Fruit fly (Drosophila melanogaster) whole organism, embryonic: ENCODE data around the gene qm.

Experiments used
- Aef1 ChIP-seq: fragments of 200-800 bp; sonication (Bioruptor generic); IDR thresholded peaks from 3 replicates; pipeline ENCODE4 v1.3.6; 2022; ENCODE audit warnings: missing biosample characterization, missing genetic modification characterization
- Antp ChIP-seq: fragments of 200-800 bp; sonication (Bioruptor generic); optimal IDR thresholded peaks from 3 replicates; lab custom pipeline; 2016; ENCODE audit warnings: missing biosample characterization, missing genetic modification characterization
- B-H1 ChIP-seq: fragments of 200-800 bp; sonication (Bioruptor generic); IDR thresholded peaks from 3 replicates; pipeline ENCODE4 v1.3.6; 2022; ENCODE audit warnings: missing biosample characterization, missing genetic modification characterization
- CG10543 ChIP-seq: fragments of 200-800 bp; sonication (Bioruptor generic); optimal IDR thresholded peaks from 3 replicates; lab custom pipeline; 2017; ENCODE audit warnings: missing biosample characterization, mild to moderate bottlenecking, missing genetic modification characterization, moderate library complexity
- CG12942 ChIP-seq: fragments of 200-800 bp; sonication (Bioruptor generic); optimal IDR thresholded peaks from 3 replicates; lab custom pipeline; 2016; ENCODE audit warnings: missing biosample characterization, missing genetic modification characterization
- CG14965 ChIP-seq: fragments of 200-800 bp; sonication (Bioruptor generic); optimal IDR thresholded peaks from 2 replicates; lab custom pipeline; 2016; ENCODE audit warnings: missing biosample characterization, missing genetic modification characterization, borderline replicate concordance
- CG17361 ChIP-seq: fragments of 200-800 bp; sonication (Bioruptor generic); IDR thresholded peaks from 3 replicates; pipeline ENCODE4 v1.3.6; 2022; ENCODE audit warnings: missing biosample characterization, missing genetic modification characterization
- CG18262 ChIP-seq: fragments of 200-800 bp; optimal IDR thresholded peaks from 3 replicates; lab custom pipeline; 2019; ENCODE audit warnings: missing biosample characterization, mild to moderate bottlenecking, missing genetic modification characterization, moderate library complexity
- CG18599 ChIP-seq: fragments of 200-800 bp; sonication (Bioruptor generic); optimal IDR thresholded peaks from 3 replicates; lab custom pipeline; 2017; ENCODE audit warnings: missing biosample characterization, missing genetic modification characterization, mild to moderate bottlenecking, moderate library complexity, missing genetic modification reagents
- CG2120 ChIP-seq: fragments of 200-800 bp; sonication (Bioruptor generic); optimal IDR thresholded peaks from 3 replicates; lab custom pipeline; 2016; ENCODE audit warnings: missing biosample characterization, missing genetic modification characterization
- CG30403 ChIP-seq: fragments of 200-800 bp; sonication (Bioruptor generic); optimal IDR thresholded peaks from 3 replicates; lab custom pipeline; 2016; ENCODE audit warnings: missing biosample characterization, missing genetic modification characterization
- CG30431 ChIP-seq: fragments of 200-800 bp; sonication (Bioruptor generic); optimal IDR thresholded peaks from 2 replicates; lab custom pipeline; 2017; ENCODE audit warnings: missing biosample characterization, missing genetic modification characterization
- CG31365 ChIP-seq: fragments of 200-800 bp; sonication (Bioruptor generic); optimal IDR thresholded peaks from 2 replicates; lab custom pipeline; 2018; ENCODE audit warnings: missing biosample characterization, mild to moderate bottlenecking, missing genetic modification characterization
- CG31388 ChIP-seq: fragments of 200-800 bp; sonication (Bioruptor generic); optimal IDR thresholded peaks from 2 replicates; lab custom pipeline; 2016; ENCODE audit warnings: missing biosample characterization, missing genetic modification characterization
- CG31441 ChIP-seq: fragments of 200-800 bp; sonication (Bioruptor generic); IDR thresholded peaks from 2 replicates; pipeline ENCODE4 v1.3.6; 2022; ENCODE audit warnings: missing biosample characterization, missing genetic modification characterization
- CG4820 ChIP-seq: fragments of 200-800 bp; sonication (Bioruptor generic); optimal IDR thresholded peaks from 3 replicates; lab custom pipeline; 2016; ENCODE audit warnings: missing biosample characterization, missing genetic modification characterization
- CG7963 ChIP-seq: fragments of 200-800 bp; sonication (Bioruptor generic); IDR thresholded peaks from 3 replicates; pipeline ENCODE4 v1.3.6; 2022; ENCODE audit warnings: missing biosample characterization, missing genetic modification characterization; ENCODE audit not compliant: partially characterized antibody
- CHES-1-like ChIP-seq: fragments of 200-800 bp; sonication (Bioruptor generic); optimal IDR thresholded peaks from 2 replicates; lab custom pipeline; 2016; ENCODE audit warnings: missing biosample characterization, missing genetic modification characterization
- Dfd ChIP-seq, 2 experiments: fragments of >200 bp; optimal IDR thresholded peaks; 2 replicates each; lab custom pipeline; 2017; ENCODE audit warnings: missing biosample characterization in 2 of 2, missing genetic modification characterization in 2 of 2
- E2f1 ChIP-seq: fragments of 200-800 bp; sonication (Bioruptor generic); IDR thresholded peaks from 2 replicates; pipeline ENCODE4 v1.3.6; 2022; ENCODE audit warnings: missing biosample characterization, missing genetic modification characterization
- Fer3 ChIP-seq: fragments of 200-800 bp; sonication (Bioruptor generic); optimal IDR thresholded peaks from 2 replicates; lab custom pipeline; 2018; ENCODE audit warnings: missing biosample characterization, mild to moderate bottlenecking, missing genetic modification characterization, moderate library complexity
- MTF-1 ChIP-seq: fragments of 200-800 bp; sonication (Bioruptor generic); optimal IDR thresholded peaks from 2 replicates; lab custom pipeline; 2018; ENCODE audit warnings: missing biosample characterization, mild to moderate bottlenecking, missing genetic modification characterization, borderline replicate concordance
- Optix ChIP-seq: fragments of 200-800 bp; sonication (Bioruptor generic); IDR thresholded peaks from 3 replicates; pipeline ENCODE4 v1.3.6; 2022; ENCODE audit warnings: missing biosample characterization, missing genetic modification characterization
- Side ChIP-seq: fragments of 200-800 bp; sonication (Bioruptor generic); optimal IDR thresholded peaks from 2 replicates; lab custom pipeline; 2016; ENCODE audit warnings: missing biosample characterization, missing genetic modification characterization
- Sox100B ChIP-seq: fragments of 200-800 bp; sonication (Bioruptor generic); optimal IDR thresholded peaks from 3 replicates; lab custom pipeline; 2018; ENCODE audit warnings: missing biosample characterization, mild to moderate bottlenecking, missing genetic modification characterization
- Sry-β ChIP-seq: fragments of 200-800 bp; sonication (Bioruptor generic); optimal IDR thresholded peaks from 2 replicates; lab custom pipeline; 2018; ENCODE audit warnings: missing biosample characterization, mild to moderate bottlenecking, missing genetic modification characterization, moderate library complexity
- Taf1 ChIP-seq: fragments of 200-800 bp; sonication (Bioruptor generic); IDR thresholded peaks from 2 replicates; pipeline ENCODE4 v1.3.6; 2022; ENCODE audit warnings: missing biosample characterization, missing genetic modification characterization
- ato ChIP-seq: fragments of 200-800 bp; sonication (Bioruptor generic); IDR thresholded peaks from 2 replicates; pipeline ENCODE4 v1.3.6; 2022; ENCODE audit warnings: missing biosample characterization, missing genetic modification characterization; ENCODE audit not compliant: partially characterized antibody
- bsh ChIP-seq, 2 experiments: fragments of 200-800 bp; sonication (Bioruptor generic); optimal IDR thresholded peaks; 2 replicates each; lab custom pipeline; 2017 to 2018; ENCODE audit warnings: mild to moderate bottlenecking in 2 of 2, missing biosample characterization in 2 of 2, missing genetic modification characterization in 2 of 2, moderate library complexity in 1 of 2
- cad ChIP-seq: fragments of >200 bp; optimal IDR thresholded peaks from 2 replicates; lab custom pipeline; 2017; ENCODE audit warnings: missing biosample characterization, missing genetic modification characterization
- crp ChIP-seq, 2 experiments: fragments of 200-800 bp; sonication (Bioruptor generic); optimal IDR thresholded peaks; 2 replicates in 1 of 2; 3 replicates in 1 of 2; lab custom pipeline; 2017; ENCODE audit warnings: missing biosample characterization in 2 of 2, missing genetic modification characterization in 2 of 2, mild to moderate bottlenecking in 1 of 2, moderate library complexity in 1 of 2
- en ChIP-seq: fragments of 200-800 bp; sonication (Bioruptor generic); optimal IDR thresholded peaks from 2 replicates; lab custom pipeline; 2016; ENCODE audit warnings: missing biosample characterization, missing genetic modification characterization
- fd64A ChIP-seq: fragments of 200-800 bp; sonication (Bioruptor generic); optimal IDR thresholded peaks from 3 replicates; lab custom pipeline; 2018; ENCODE audit warnings: missing biosample characterization, mild to moderate bottlenecking, missing genetic modification characterization
- grn ChIP-seq: fragments of 200-800 bp; sonication (Bioruptor generic); optimal IDR thresholded peaks from 3 replicates; lab custom pipeline; 2017; ENCODE audit warnings: missing biosample characterization, missing genetic modification characterization
- her ChIP-seq: fragments of 200-800 bp; sonication (Bioruptor generic); optimal IDR thresholded peaks from 2 replicates; lab custom pipeline; 2016; ENCODE audit warnings: missing biosample characterization, missing genetic modification characterization
- lab ChIP-seq: fragments of 200-800 bp; sonication (Bioruptor generic); optimal IDR thresholded peaks from 3 replicates; lab custom pipeline; 2017; ENCODE audit warnings: missing biosample characterization, missing genetic modification characterization, mild to moderate bottlenecking, moderate library complexity, missing genetic modification reagents
- lbe ChIP-seq: fragments of 200-800 bp; sonication (Bioruptor generic); optimal IDR thresholded peaks from 2 replicates; lab custom pipeline; 2016; ENCODE audit warnings: missing biosample characterization, mild to moderate bottlenecking, missing genetic modification characterization
- lilli ChIP-seq: fragments of 200-800 bp; sonication (Bioruptor generic); optimal IDR thresholded peaks from 3 replicates; lab custom pipeline; 2016; ENCODE audit warnings: missing biosample characterization, missing genetic modification characterization
- lmd ChIP-seq: fragments of 200-800 bp; sonication (Bioruptor generic); IDR thresholded peaks from 2 replicates; pipeline ENCODE4 v1.3.6; 2022; ENCODE audit warnings: missing biosample characterization, missing genetic modification characterization
- mam ChIP-seq: fragments of 200-800 bp; sonication (Bioruptor generic); optimal IDR thresholded peaks from 3 replicates; lab custom pipeline; 2016; ENCODE audit warnings: missing biosample characterization, missing genetic modification characterization
- nmo ChIP-seq: fragments of 200-800 bp; sonication (Bioruptor generic); optimal IDR thresholded peaks from 2 replicates; lab custom pipeline; 2018; ENCODE audit warnings: missing biosample characterization, mild to moderate bottlenecking, missing genetic modification characterization, moderate library complexity
- phol ChIP-seq: fragments of 200-800 bp; sonication (Bioruptor generic); optimal IDR thresholded peaks from 3 replicates; lab custom pipeline; 2018; ENCODE audit warnings: missing biosample characterization, mild to moderate bottlenecking, missing genetic modification characterization, moderate library complexity
- sd ChIP-seq: fragments of 200-800 bp; sonication (Bioruptor generic); optimal IDR thresholded peaks from 3 replicates; lab custom pipeline; 2018; ENCODE audit warnings: missing biosample characterization, mild to moderate bottlenecking, missing genetic modification characterization, moderate library complexity
- sim ChIP-seq: fragments of 200-800 bp; sonication (Bioruptor generic); IDR thresholded peaks from 2 replicates; pipeline ENCODE4 v1.3.6; 2022; ENCODE audit warnings: missing biosample characterization, missing genetic modification characterization
- sima ChIP-seq: fragments of 200-800 bp; sonication (Bioruptor generic); optimal IDR thresholded peaks from 2 replicates; lab custom pipeline; 2016; ENCODE audit warnings: missing biosample characterization, missing genetic modification characterization
- sug ChIP-seq: fragments of 200-800 bp; optimal IDR thresholded peaks from 2 replicates; lab custom pipeline; 2019; ENCODE audit warnings: missing biosample characterization, mild to moderate bottlenecking, missing genetic modification characterization, moderate library complexity
- tin ChIP-seq: fragments of 200-800 bp; sonication (Bioruptor generic); optimal IDR thresholded peaks from 3 replicates; lab custom pipeline; 2016; ENCODE audit warnings: missing biosample characterization, missing genetic modification characterization
- trem ChIP-seq: fragments of 200-800 bp; optimal IDR thresholded peaks from 3 replicates; lab custom pipeline; 2019; ENCODE audit warnings: missing biosample characterization, mild to moderate bottlenecking, missing genetic modification characterization, moderate library complexity
- unpg ChIP-seq: fragments of 200-800 bp; sonication (Bioruptor generic); optimal IDR thresholded peaks from 3 replicates; lab custom pipeline; 2018; ENCODE audit warnings: missing biosample characterization, mild to moderate bottlenecking, missing genetic modification characterization, moderate library complexity
- zen ChIP-seq: fragments of 200-800 bp; sonication (Bioruptor generic); optimal IDR thresholded peaks from 3 replicates; lab custom pipeline; 2018; ENCODE audit warnings: missing biosample characterization, mild to moderate bottlenecking, missing genetic modification characterization, moderate library complexity

qm gene

dm6 chr3L:7360324-7360852 is 12.3 kb downstream of the qm start, which contains the start of gene Sec63 (continued):
- TF ChIP-seq CG18599 (GFP tag; lab: Kevin White, UChicago) (peak; percentile 62), CG30431 (GFP tag; lab: Kevin White, UChicago) (no peak), CG7963 (GFP tag; lab: Robert Waterston, UW) (peak; percentile 93), B-H1 (GFP tag; lab: Robert Waterston, UW) (no peak), Optix (GFP tag; lab: Robert Waterston, UW) (no peak), Dfd (GFP tag; optimal IDR thresholded peaks at IDR 0.05; lab: Kevin White, UChicago) (no peak), nmo (GFP tag; lab: Kevin White, UChicago) (peak; percentile 46), lab (peak; percentile 50), E2f1 (GFP tag; lab: Robert Waterston, UW) (no peak; the same call in 1 of the 2 replicates), CG31365 (no peak), CG31388 (GFP tag; lab: Kevin White, UChicago) (no peak), CG31441 (GFP tag; lab: Robert Waterston, UW) (peak; percentile 51; the same call in 1 of the 2 replicates), fd64A (GFP tag; lab: Kevin White, UChicago) (no peak), CG14965 (GFP tag; lab: Kevin White, UChicago) (no peak), Antp (GFP tag; lab: Kevin White, UChicago) (peak; percentile 35), unpg (GFP tag; lab: Kevin White, UChicago) (peak; percentile 53), MTF-1 (no peak), Sox100B (GFP tag; lab: Kevin White, UChicago) (peak; percentile 34), mam (GFP tag; lab: Kevin White, UChicago) (peak; percentile 60), her (GFP tag; lab: Kevin White, UChicago) (no peak), lmd (peak; percentile 56; the same call in 1 of the 2 replicates), Sry-β (peak; percentile 27), lilli (GFP tag; lab: Kevin White, UChicago) (peak; percentile 51), sd (tag; lab: Kevin White, UChicago) (peak; percentile 19), CG4820 (GFP tag; lab: Kevin White, UChicago) (peak; percentile 21), Side (GFP tag; lab: Kevin White, UChicago) (no peak), bsh (GFP tag; optimal IDR thresholded peaks at IDR 0.05; lab: Kevin White, UChicago) (peak in 1 of 2 experiments; percentile 32), en (GFP tag; lab: Kevin White, UChicago) (no peak), tin (peak; percentile 7), CG17361 (peak; percentile 37; the same call in 1 of the 3 replicates), sima (GFP tag; lab: Kevin White, UChicago) (no peak), Taf1 (GFP tag; lab: Robert Waterston, UW) (peak; percentile 48; the same call in 1 of the 2 replicates), CG12942 (GFP tag; lab: Kevin White, UChicago) (peak; percentile 13), lbe (GFP tag; lab: Kevin White, UChicago) (no peak), Aef1 (GFP tag; lab: Robert Waterston, UW) (no peak; the same call in 2 of the 3 replicates), Fer3 (tag; lab: Kevin White, UChicago) (peak; percentile 16), zen (tag; lab: Kevin White, UChicago) (no peak), phol (peak; percentile 82), crp (GFP tag; optimal IDR thresholded peaks at IDR 0.05; lab: Kevin White, UChicago) (peak in 1 of 2 experiments; percentile 74), CG2120 (peak; percentile 59), CG30403 (GFP tag; lab: Kevin White, UChicago) (peak; percentile 46), sug (tag; lab: Kevin White, UChicago) (peak; percentile 3), CHES-1-like (GFP tag; lab: Kevin White, UChicago) (peak; percentile 45), grn (GFP tag; lab: Kevin White, UChicago) (peak; percentile 53), CG10543 (peak; percentile 7), ato (peak; percentile 54; the same call in 1 of the 2 replicates), trem (tag; lab: Kevin White, UChicago) (peak; percentile 65), cad (GFP tag; lab: Kevin White, UChicago) (no peak), CG18262 (tag; lab: Kevin White, UChicago) (peak; percentile 26), sim (no peak)
